Worm (Caenorhabditis elegans): ENCODE data around the gene T06D8.2.

ce11 chrII:11255536-11255935 is 29.1 kb downstream of the T06D8.2 start, which contains the start of gene T05B9.2:
- no peak for TF ChIP-seq ztf-23 (GFP tag; IDR thresholded peaks at IDR 0.05)
- no peak for TF ChIP-seq ztf-29 (GFP tag; IDR thresholded peaks at IDR 0.05)
- no peak for TF ChIP-seq tab-1 (GFP tag; IDR thresholded peaks at IDR 0.05)
- TF ChIP-seq flt-1 (GFP tag; IDR thresholded peaks at IDR 0.05): no peak
- TF ChIP-seq cog-1 (tag; optimal IDR thresholded peaks at IDR 0.05): no peak
